Fruit fly (Drosophila melanogaster): ENCODE data around the gene fiz.

DNA sequence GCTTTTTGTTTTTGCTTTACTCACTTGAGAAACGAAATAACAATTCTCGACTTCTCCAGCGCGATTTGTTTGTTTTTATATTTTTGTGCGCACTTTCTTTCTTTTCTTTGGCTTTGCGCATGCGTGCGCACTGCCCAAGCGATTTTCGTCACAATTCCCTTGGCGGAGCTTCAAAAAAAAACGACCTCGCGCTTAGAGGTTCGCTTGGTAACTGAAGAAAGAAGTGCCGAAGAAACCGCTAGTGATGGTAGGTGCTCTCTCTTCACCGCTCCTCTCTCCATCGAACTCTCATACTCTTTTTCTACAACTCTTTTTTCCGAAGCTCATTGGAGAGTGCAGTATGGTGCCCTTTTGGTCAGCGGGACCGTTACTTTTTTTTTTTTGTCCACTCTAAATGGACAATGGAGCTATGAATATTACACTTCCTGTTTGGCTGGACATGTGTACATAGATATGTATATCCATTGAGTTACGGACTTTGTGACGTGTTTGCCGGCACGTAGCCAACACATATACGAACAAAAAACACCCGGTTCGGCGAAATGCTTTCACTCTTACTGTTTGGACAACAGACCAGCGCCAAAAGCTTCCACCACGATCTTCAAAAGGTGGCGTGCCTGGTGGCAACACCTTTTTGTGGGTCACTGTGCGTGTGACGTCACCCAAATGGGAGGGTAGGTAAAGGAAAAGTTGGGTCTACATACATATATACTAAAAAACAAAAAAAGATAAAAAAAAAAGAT lies 13.9 kb upstream of the fiz start, which contains the start of gene CG9503:
- peak; percentile 63 for TF ChIP-seq Blimp-1 (GFP tag; optimal IDR thresholded peaks at IDR 0.05)
- no peak for TF ChIP-seq lz (GFP tag; optimal IDR thresholded peaks at IDR 0.05)
- TF ChIP-seq Lpt (GFP tag; optimal IDR thresholded peaks at IDR 0.05): no peak
- TF ChIP-seq Hr39 (GFP tag; optimal IDR thresholded peaks at IDR 0.05): no peak
- no peak for TF ChIP-seq salr (GFP tag; optimal IDR thresholded peaks at IDR 0.05)

All from whole organism, prepupa.